Worm (Caenorhabditis elegans) whole organism, L4 larva: ENCODE data around the gene D1086.5.

ENCODE experiments used
- T20F7.1 ChIP-seq: fragments of 200-800 bp; sonication (Bioruptor generic); optimal IDR thresholded peaks from 2 replicates; lab custom pipeline; 2018; ENCODE audit warnings: mild to moderate bottlenecking, missing genetic modification characterization, missing compliant biosample characterization
- ceh-82 ChIP-seq: sonication (generic microtip); optimal IDR thresholded peaks from 2 replicates; lab custom pipeline; 2017; ENCODE audit warnings: missing biosample characterization, missing genetic modification characterization
- dve-1 ChIP-seq: sonication (generic microtip); optimal IDR thresholded peaks from 2 replicates; lab custom pipeline; 2017; ENCODE audit warnings: antibody characterized with exemption, mild to moderate bottlenecking, missing genetic modification characterization, missing compliant biosample characterization; ENCODE audit not compliant: insufficient read depth
- fkh-10 ChIP-seq: fragments of 150-350 bp; optimal IDR thresholded peaks from 2 replicates; lab custom pipeline; 2014; ENCODE audit warnings: missing biosample characterization, missing genetic modification reagents, missing genetic modification characterization
- hlh-30 ChIP-seq: sonication (generic microtip); optimal IDR thresholded peaks from 2 replicates; lab custom pipeline; 2017; ENCODE audit warnings: antibody characterized with exemption, mild to moderate bottlenecking, missing genetic modification characterization, missing compliant biosample characterization; ENCODE audit not compliant: insufficient read depth
- lin-13 ChIP-seq: fragments of 150-350 bp; optimal IDR thresholded peaks from 2 replicates; lab custom pipeline; 2014; ENCODE audit warnings: missing biosample characterization, missing genetic modification reagents, missing genetic modification characterization
- mdl-1 ChIP-seq, 2 experiments: fragments of 150-350 bp in 1 of 2; sonication (generic microtip) in 1 of 2; optimal IDR thresholded peaks; 2 replicates each; lab custom pipeline; 2014 to 2017; ENCODE audit warnings: missing biosample characterization in 2 of 2, missing genetic modification characterization in 2 of 2
- mep-1 ChIP-seq: fragments of 150-350 bp; sonication (generic microtip); optimal IDR thresholded peaks from 3 replicates; lab custom pipeline; 2014; ENCODE audit warnings: missing biosample characterization, missing genetic modification characterization
- mxl-2 ChIP-seq: fragments of 200-800 bp; sonication (Bioruptor generic); conservative IDR thresholded peaks from 2 replicates; pipeline ENCODE4 v1.3.6; 2022; ENCODE audit warnings: missing genetic modification reagents, missing genetic modification characterization, missing compliant biosample characterization
- set-16 ChIP-seq: fragments of 200-800 bp; sonication (Bioruptor generic); IDR thresholded peaks from 2 replicates; pipeline ENCODE4 v1.3.6; 2022; ENCODE audit warnings: missing genetic modification reagents, missing genetic modification characterization, missing compliant biosample characterization
- skn-1 ChIP-seq: fragments of 150-350 bp; optimal IDR thresholded peaks from 2 replicates; lab custom pipeline; 2014; ENCODE audit warnings: missing biosample characterization, missing genetic modification characterization
- snpc-1.2 ChIP-seq: fragments of 200-800 bp; sonication (Bioruptor generic); IDR thresholded peaks from 2 replicates; pipeline ENCODE4 v1.3.6; 2022; ENCODE audit warnings: missing genetic modification reagents, missing genetic modification characterization, missing compliant biosample characterization
- unc-39 ChIP-seq: sonication (generic microtip); optimal IDR thresholded peaks from 2 replicates; lab custom pipeline; 2017; ENCODE audit warnings: missing biosample characterization, missing genetic modification characterization
- unc-62 ChIP-seq, 3 experiments: fragments of 150-350 bp in 1 of 3; sonication (generic microtip); optimal IDR thresholded peaks in 2 of 3; peaks in 1 of 3; 1 replicate in 1 of 3; 2 replicates in 2 of 3; lab custom pipeline; 2014 to 2017; ENCODE audit warnings: missing biosample characterization in 3 of 3, missing genetic modification characterization in 3 of 3, missing genetic modification reagents in 3 of 3, missing genotype in 1 of 3

DNA sequence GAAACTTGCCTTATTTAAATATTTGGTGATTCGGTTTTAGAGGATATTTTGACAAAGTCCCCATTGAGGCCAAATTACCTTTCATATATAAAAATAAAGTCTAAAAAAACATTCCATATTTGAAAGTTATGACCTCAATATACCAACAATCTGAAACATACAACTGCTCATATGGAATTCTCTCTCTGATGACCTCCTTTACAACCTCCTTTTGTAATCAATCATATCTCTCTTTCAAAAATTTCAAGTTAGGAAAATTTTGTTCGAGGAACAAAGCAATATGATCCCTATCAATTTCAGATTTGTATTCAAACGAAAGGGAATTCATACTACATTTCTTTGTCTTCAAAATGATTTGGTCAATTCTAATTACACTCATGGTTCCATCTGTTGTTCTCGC lies 10.7 kb downstream of the D1086.5 start, which contains the start of gene D1086.6:
- TF ChIP-seq snpc-1.2: no peak
- TF ChIP-seq mxl-2: no peak
- no peak for TF ChIP-seq unc-39 (tag; lab: Kevin White, UChicago)
- TF ChIP-seq dve-1 (tag; lab: Kevin White, UChicago): no peak
- no peak for TF ChIP-seq mdl-1 (tag; optimal IDR thresholded peaks at IDR 0.05; lab: Kevin White, UChicago)
- no peak for TF ChIP-seq ceh-82 (tag; lab: Kevin White, UChicago)
- TF ChIP-seq mep-1: no peak
- TF ChIP-seq skn-1 (tag; lab: Kevin White, UChicago): no peak
- no peak for TF ChIP-seq fkh-10 (GFP tag; lab: Kevin White, UChicago)
- no peak for TF ChIP-seq hlh-30 (tag; lab: Kevin White, UChicago)
- TF ChIP-seq T20F7.1 (GFP tag; lab: Kevin White, UChicago): no peak
- no peak for TF ChIP-seq lin-13 (GFP tag; lab: Kevin White, UChicago)
- TF ChIP-seq unc-62 (GFP tag; optimal IDR thresholded peaks at IDR 0.05 in 1 of 2; lab: Kevin White, UChicago): no peak
- TF ChIP-seq unc-62 (tag; optimal IDR thresholded peaks at IDR 0.05; lab: Kevin White, UChicago): no peak
- no peak for TF ChIP-seq set-16 (GFP tag; lab: Robert Waterston, UW)
